Worm (Caenorhabditis elegans) whole organism, L3 larva: ENCODE measurements around the gene chil-21.

Experiments used
- R02D3.7 ChIP-seq: fragments of 150-350 bp; optimal IDR thresholded peaks from 2 replicates; lab custom pipeline; 2014; ENCODE audit warnings: missing biosample characterization, missing genetic modification characterization
- ceh-82 ChIP-seq: fragments of 150-350 bp; optimal IDR thresholded peaks from 2 replicates; lab custom pipeline; 2014; ENCODE audit warnings: missing biosample characterization, missing genetic modification characterization
- fkh-10 ChIP-seq: sonication (generic microtip); optimal IDR thresholded peaks from 2 replicates; lab custom pipeline; 2017; ENCODE audit warnings: missing biosample characterization, missing genetic modification reagents, missing genetic modification characterization
- nfya-1 ChIP-seq: sonication (generic microtip); optimal IDR thresholded peaks from 2 replicates; lab custom pipeline; 2017; ENCODE audit warnings: missing genetic modification characterization, mild to moderate bottlenecking, missing compliant biosample characterization, antibody characterized with exemption, moderate library complexity; ENCODE audit not compliant: insufficient read depth
- nhr-11 ChIP-seq: fragments of 150-350 bp; optimal IDR thresholded peaks from 2 replicates; lab custom pipeline; 2014; ENCODE audit warnings: missing biosample characterization, missing genetic modification characterization
- nhr-77 ChIP-seq: fragments of 150-350 bp; optimal IDR thresholded peaks from 2 replicates; lab custom pipeline; 2014; ENCODE audit warnings: missing biosample characterization, missing genetic modification characterization
- sea-2 ChIP-seq: fragments of 150-350 bp; sonication (generic microtip); optimal IDR thresholded peaks from 4 replicates; lab custom pipeline; 2014; ENCODE audit warnings: missing biosample characterization, missing genetic modification reagents, missing genetic modification characterization
- tbx-2 ChIP-seq: sonication (generic microtip); optimal IDR thresholded peaks from 2 replicates; lab custom pipeline; 2016; ENCODE audit warnings: mild to moderate bottlenecking, missing genetic modification characterization, missing compliant biosample characterization
- ztf-11 ChIP-seq: fragments of 150-350 bp; optimal IDR thresholded peaks from 2 replicates; lab custom pipeline; 2014; ENCODE audit warnings: missing biosample characterization, missing genetic modification characterization

DNA sequence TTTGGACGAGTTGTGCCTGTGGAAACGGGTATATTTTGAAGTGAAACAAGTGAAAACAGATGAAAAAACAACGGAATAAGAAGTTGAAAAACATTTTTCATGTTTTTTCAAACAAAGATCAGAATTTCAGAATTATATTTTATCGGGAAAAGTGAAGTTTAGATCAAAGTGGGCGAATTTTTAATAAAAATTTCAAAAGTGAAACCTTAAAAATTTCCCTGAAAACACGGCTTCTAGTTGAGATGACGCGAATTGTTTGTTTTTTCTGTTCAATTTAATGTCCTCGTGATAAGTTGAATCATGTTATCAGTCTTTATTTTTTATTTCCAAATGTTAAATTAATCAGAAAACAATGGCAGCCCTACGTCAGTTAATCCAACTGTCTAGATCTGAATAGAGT lies 45.4 kb upstream of the chil-21 start, which contains the start of gene gcy-3:
- no peak for TF ChIP-seq ceh-82 (tag; lab: Kevin White, UChicago)
- no peak for TF ChIP-seq ztf-11 (tag; lab: Kevin White, UChicago)
- no peak for TF ChIP-seq tbx-2 (tag; lab: Kevin White, UChicago)
- TF ChIP-seq R02D3.7 (tag; lab: Kevin White, UChicago) = no peak
- no peak for TF ChIP-seq nhr-11 (tag; lab: Kevin White, UChicago)
- no peak for TF ChIP-seq fkh-10 (GFP tag; lab: Kevin White, UChicago)
- TF ChIP-seq nhr-77 (tag; lab: Kevin White, UChicago) = no peak
- TF ChIP-seq nfya-1 (tag; lab: Kevin White, UChicago) = no peak
- no peak for TF ChIP-seq sea-2
